Worm (Caenorhabditis elegans) whole organism, late embryonic: ENCODE data around the gene T01B7.5.

Source experiments
- gmeb-2 ChIP-seq: sonication (generic microtip); optimal IDR thresholded peaks from 2 replicates; lab custom pipeline; 2016; ENCODE audit warnings: missing genetic modification characterization, inconsistent platforms, missing compliant biosample characterization
- nhr-11 ChIP-seq: fragments of 150-350 bp; optimal IDR thresholded peaks from 2 replicates; lab custom pipeline; 2014; ENCODE audit warnings: missing biosample characterization, missing genetic modification characterization

DNA sequence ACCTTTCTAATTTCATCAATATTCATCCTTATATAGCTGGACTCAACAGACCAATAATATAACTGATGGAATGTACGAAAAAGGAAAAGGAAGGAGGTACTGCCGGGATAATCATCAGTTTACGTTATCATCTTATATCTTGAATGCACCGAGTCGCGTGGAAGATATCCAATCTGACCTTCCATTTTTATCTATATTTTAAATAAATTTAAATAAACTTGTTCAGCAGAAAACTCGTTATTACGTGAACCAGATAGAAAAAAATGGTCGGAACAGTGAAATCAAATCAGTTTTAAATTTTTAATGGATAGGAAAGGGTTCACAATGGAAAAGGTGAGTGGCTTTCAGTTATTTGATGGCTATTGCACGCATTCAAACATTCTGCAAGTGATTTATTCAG lies 50.3 kb downstream of the T01B7.5 start, which contains the start of gene pah-1:
- TF ChIP-seq nhr-11 (no peak), gmeb-2 (tag; lab: Kevin White, UChicago) (no peak)
